Worm (Caenorhabditis elegans): ENCODE measurements around the gene K02A6.3.

- TF ChIP-seq lsy-27 (tag; optimal IDR thresholded peaks at IDR 0.05; ENCODE audit: borderline replicate concordance, insufficient read depth): no peak
- TF ChIP-seq let-607 (tag; optimal IDR thresholded peaks at IDR 0.05): no peak
- no peak for TF ChIP-seq ztf-25 (GFP tag; IDR thresholded peaks at IDR 0.05)
Observed at ce11 chrX:8241906-8242305, 10.2 kb upstream of the K02A6.3 start, which contains the start of gene endu-2.

Data from whole organism, young adult.